Fruit fly (Drosophila melanogaster) whole organism, embryonic: Measurements from ENCODE around the gene Cpr64Ad.

Experiments used
- CG10147 ChIP-seq: fragments of 200-800 bp; sonication (Bioruptor generic); optimal IDR thresholded peaks from 2 replicates; lab custom pipeline; 2019; ENCODE audit warnings: missing biosample characterization, mild to moderate bottlenecking, missing genetic modification characterization, moderate library complexity
- CG11560 ChIP-seq: fragments of 200-800 bp; sonication (Bioruptor generic); IDR thresholded peaks from 3 replicates; pipeline ENCODE4 v1.3.6; 2022; ENCODE audit warnings: missing biosample characterization, missing genetic modification characterization
- CG12744 ChIP-seq: fragments of 200-800 bp; sonication (Bioruptor generic); optimal IDR thresholded peaks from 2 replicates; lab custom pipeline; 2016; ENCODE audit warnings: missing biosample characterization, missing genetic modification characterization
- CG14441 ChIP-seq: fragments of 200-800 bp; sonication (Bioruptor generic); IDR thresholded peaks from 2 replicates; pipeline ENCODE4 v1.3.6; 2022; ENCODE audit warnings: missing biosample characterization, missing genetic modification characterization
- CG15601 ChIP-seq: fragments of 200-800 bp; sonication (Bioruptor generic); optimal IDR thresholded peaks from 3 replicates; lab custom pipeline; 2019; ENCODE audit warnings: missing biosample characterization, mild to moderate bottlenecking, missing genetic modification characterization, moderate library complexity
- CG17186 ChIP-seq: fragments of 200-800 bp; sonication (Bioruptor generic); optimal IDR thresholded peaks from 3 replicates; lab custom pipeline; 2017; ENCODE audit warnings: missing biosample characterization, missing genetic modification reagents, missing genetic modification characterization
- CG1792 ChIP-seq: fragments of 200-800 bp; sonication (Bioruptor generic); optimal IDR thresholded peaks from 2 replicates; lab custom pipeline; 2016; ENCODE audit warnings: missing biosample characterization, missing genetic modification characterization
- CG1832 ChIP-seq: fragments of 200-800 bp; sonication (Bioruptor generic); optimal IDR thresholded peaks from 2 replicates; lab custom pipeline; 2017; ENCODE audit warnings: missing biosample characterization, mild to moderate bottlenecking, missing genetic modification characterization, inconsistent platforms
- CG18599 ChIP-seq: fragments of 200-800 bp; sonication (Bioruptor generic); optimal IDR thresholded peaks from 3 replicates; lab custom pipeline; 2017; ENCODE audit warnings: missing biosample characterization, missing genetic modification characterization, mild to moderate bottlenecking, moderate library complexity, missing genetic modification reagents
- CG2129 ChIP-seq: fragments of 200-800 bp; sonication (Bioruptor generic); IDR thresholded peaks from 2 replicates; pipeline ENCODE4 v1.3.6; 2022; ENCODE audit warnings: missing biosample characterization, missing genetic modification characterization; ENCODE audit not compliant: partially characterized antibody
- CG2889 ChIP-seq: fragments of 200-800 bp; sonication (Bioruptor generic); IDR thresholded peaks from 3 replicates; pipeline ENCODE4 v1.3.6; 2022; ENCODE audit warnings: missing biosample characterization, missing genetic modification characterization
- CG32532 ChIP-seq: fragments of 200-800 bp; sonication (Bioruptor generic); IDR thresholded peaks from 2 replicates; pipeline ENCODE4 v1.3.6; 2022; ENCODE audit warnings: missing biosample characterization, missing genetic modification characterization
- CG34376 ChIP-seq: fragments of 200-800 bp; sonication (Bioruptor generic); optimal IDR thresholded peaks from 2 replicates; lab custom pipeline; 2018; ENCODE audit warnings: missing biosample characterization, mild to moderate bottlenecking, missing genetic modification characterization
- CG3726 ChIP-seq: fragments of 200-800 bp; sonication (Bioruptor generic); IDR thresholded peaks from 3 replicates; pipeline ENCODE4, ENCODE4 v1.3.6; 2022; ENCODE audit warnings: missing biosample characterization, missing genetic modification characterization
- CG6854 ChIP-seq: fragments of 200-800 bp; sonication (Bioruptor generic); optimal IDR thresholded peaks from 3 replicates; lab custom pipeline; 2017; ENCODE audit warnings: missing biosample characterization, mild to moderate bottlenecking, missing genetic modification characterization
- Camta ChIP-seq: fragments of 200-800 bp; sonication (Bioruptor generic); optimal IDR thresholded peaks from 2 replicates; lab custom pipeline; 2016; ENCODE audit warnings: missing biosample characterization, missing genetic modification characterization
- Chrac-16 ChIP-seq: fragments of 200-800 bp; sonication (Bioruptor generic); optimal IDR thresholded peaks from 3 replicates; lab custom pipeline; 2016; ENCODE audit warnings: missing biosample characterization, missing genetic modification characterization
- Dad ChIP-seq: fragments of 200-800 bp; sonication (Bioruptor generic); optimal IDR thresholded peaks from 3 replicates; lab custom pipeline; 2016; ENCODE audit warnings: missing biosample characterization, missing genetic modification characterization
- Deaf1 ChIP-seq: fragments of 200-800 bp; optimal IDR thresholded peaks from 3 replicates; lab custom pipeline; 2019; ENCODE audit warnings: missing biosample characterization, mild to moderate bottlenecking, missing genetic modification characterization, moderate library complexity
- Dfd ChIP-seq, 2 experiments: fragments of >200 bp; optimal IDR thresholded peaks; 2 replicates each; lab custom pipeline; 2017; ENCODE audit warnings: missing biosample characterization in 2 of 2, missing genetic modification characterization in 2 of 2
- Dip3 ChIP-seq: fragments of 200-800 bp; sonication (Bioruptor generic); optimal IDR thresholded peaks from 3 replicates; lab custom pipeline; 2016; ENCODE audit warnings: missing biosample characterization, missing genetic modification characterization
- Doc3 ChIP-seq: fragments of 200-800 bp; sonication (Bioruptor generic); IDR thresholded peaks from 3 replicates; pipeline ENCODE4 v1.3.6; 2022; ENCODE audit warnings: missing biosample characterization, missing genetic modification characterization; ENCODE audit not compliant: partially characterized antibody
- Dp ChIP-seq: fragments of 200-800 bp; sonication (Bioruptor generic); optimal IDR thresholded peaks from 2 replicates; lab custom pipeline; 2018; ENCODE audit warnings: missing biosample characterization, mild to moderate bottlenecking, missing genetic modification characterization, moderate library complexity
- Dref ChIP-seq: fragments of 200-800 bp; sonication (Bioruptor generic); IDR thresholded peaks from 2 replicates; pipeline ENCODE4 v1.3.6; 2022; ENCODE audit warnings: missing biosample characterization, missing genetic modification characterization
- Fer3 ChIP-seq: fragments of 200-800 bp; sonication (Bioruptor generic); optimal IDR thresholded peaks from 2 replicates; lab custom pipeline; 2018; ENCODE audit warnings: missing biosample characterization, mild to moderate bottlenecking, missing genetic modification characterization, moderate library complexity
- HHEX ChIP-seq: fragments of 200-800 bp; sonication (Bioruptor generic); optimal IDR thresholded peaks from 3 replicates; lab custom pipeline; 2017; ENCODE audit warnings: missing biosample characterization, mild to moderate bottlenecking, missing genetic modification characterization, missing genetic modification reagents
- HLH3B ChIP-seq: fragments of 200-800 bp; sonication (Bioruptor generic); IDR thresholded peaks from 2 replicates; pipeline ENCODE4 v1.3.6; 2022; ENCODE audit warnings: missing biosample characterization, missing genetic modification characterization
- MTF-1 ChIP-seq: fragments of 200-800 bp; sonication (Bioruptor generic); optimal IDR thresholded peaks from 2 replicates; lab custom pipeline; 2018; ENCODE audit warnings: missing biosample characterization, mild to moderate bottlenecking, missing genetic modification characterization, borderline replicate concordance
- NC2α ChIP-seq: fragments of 200-800 bp; sonication (Bioruptor generic); optimal IDR thresholded peaks from 2 replicates; lab custom pipeline; 2016; ENCODE audit warnings: missing biosample characterization, missing genetic modification characterization
- Rfx ChIP-seq: fragments of 200-800 bp; sonication (Bioruptor generic); IDR thresholded peaks from 2 replicates; pipeline ENCODE4 v1.3.6; 2022; ENCODE audit warnings: missing biosample characterization, missing genetic modification characterization
- Scr ChIP-seq: fragments of 200-800 bp; sonication (Bioruptor generic); IDR thresholded peaks from 2 replicates; pipeline ENCODE4 v1.3.6; 2022; ENCODE audit warnings: missing biosample characterization, missing genetic modification characterization; ENCODE audit not compliant: partially characterized antibody
- Sox100B ChIP-seq: fragments of 200-800 bp; sonication (Bioruptor generic); optimal IDR thresholded peaks from 3 replicates; lab custom pipeline; 2018; ENCODE audit warnings: missing biosample characterization, mild to moderate bottlenecking, missing genetic modification characterization
- Ssrp ChIP-seq: fragments of 200-800 bp; sonication (Bioruptor generic); optimal IDR thresholded peaks from 2 replicates; lab custom pipeline; 2018; ENCODE audit warnings: missing biosample characterization, mild to moderate bottlenecking, missing genetic modification characterization, moderate library complexity
- aop ChIP-seq: fragments of 200-800 bp; sonication (Bioruptor generic); IDR thresholded peaks from 2 replicates; pipeline ENCODE4 v1.3.6; 2022; ENCODE audit warnings: missing biosample characterization, missing genetic modification characterization
- cato ChIP-seq: fragments of 200-800 bp; sonication (Bioruptor generic); optimal IDR thresholded peaks from 2 replicates; lab custom pipeline; 2016; ENCODE audit warnings: missing biosample characterization, missing genetic modification characterization, borderline replicate concordance
- dpn ChIP-seq, 2 experiments: fragments of 200-800 bp; sonication (Bioruptor generic); optimal IDR thresholded peaks; 3 replicates each; lab custom pipeline; 2016; ENCODE audit warnings: missing biosample characterization in 2 of 2, missing genetic modification characterization in 2 of 2
- fd3F ChIP-seq: fragments of 200-800 bp; sonication (Bioruptor generic); optimal IDR thresholded peaks from 2 replicates; lab custom pipeline; 2018; ENCODE audit warnings: missing biosample characterization, mild to moderate bottlenecking, missing genetic modification characterization, moderate library complexity
- gsb ChIP-seq: fragments of 200-800 bp; sonication (Bioruptor generic); IDR thresholded peaks from 2 replicates; pipeline ENCODE4 v1.3.6; 2022; ENCODE audit warnings: missing biosample characterization, missing genetic modification characterization
- gsb-n ChIP-seq: fragments of 200-800 bp; sonication (Bioruptor generic); optimal IDR thresholded peaks from 3 replicates; lab custom pipeline; 2018; ENCODE audit warnings: missing biosample characterization, mild to moderate bottlenecking, missing genetic modification characterization
- insv ChIP-seq, 2 experiments: fragments of 200-800 bp; sonication (Bioruptor generic); optimal IDR thresholded peaks; 3 replicates each; lab custom pipeline; 2016 to 2018; ENCODE audit warnings: missing biosample characterization in 2 of 2, missing genetic modification characterization in 2 of 2
- mirr ChIP-seq: fragments of 200-800 bp; sonication (Bioruptor generic); optimal IDR thresholded peaks from 3 replicates; lab custom pipeline; 2018; ENCODE audit warnings: missing biosample characterization, mild to moderate bottlenecking, missing genetic modification characterization
- nerfin-1 ChIP-seq: fragments of 200-800 bp; sonication (Bioruptor generic); optimal IDR thresholded peaks from 3 replicates; lab custom pipeline; 2019; ENCODE audit warnings: missing biosample characterization, mild to moderate bottlenecking, missing genetic modification characterization, moderate library complexity
- odd ChIP-seq: fragments of 200-800 bp; sonication (Bioruptor generic); optimal IDR thresholded peaks from 2 replicates; lab custom pipeline; 2017; ENCODE audit warnings: missing biosample characterization, mild to moderate bottlenecking, missing genetic modification characterization
- phol ChIP-seq: fragments of 200-800 bp; sonication (Bioruptor generic); optimal IDR thresholded peaks from 3 replicates; lab custom pipeline; 2018; ENCODE audit warnings: missing biosample characterization, mild to moderate bottlenecking, missing genetic modification characterization, moderate library complexity
- pzg ChIP-seq: fragments of 200-800 bp; sonication (Bioruptor generic); optimal IDR thresholded peaks from 3 replicates; lab custom pipeline; 2018; ENCODE audit warnings: missing biosample characterization, mild to moderate bottlenecking, missing genetic modification characterization, moderate library complexity
- slp2 ChIP-seq: fragments of 200-800 bp; sonication (Bioruptor generic); optimal IDR thresholded peaks from 2 replicates; lab custom pipeline; 2016; ENCODE audit warnings: missing biosample characterization, missing genetic modification characterization
- tap ChIP-seq: fragments of 200-800 bp; optimal IDR thresholded peaks from 3 replicates; lab custom pipeline; 2019; ENCODE audit warnings: missing biosample characterization, mild to moderate bottlenecking, missing genetic modification characterization, moderate library complexity
- tll ChIP-seq, 2 experiments: fragments of 200-800 bp in 1 of 2; fragments of >200 bp in 1 of 2; sonication (Bioruptor generic) in 1 of 2; optimal IDR thresholded peaks; 2 replicates each; lab custom pipeline; 2017 to 2019; ENCODE audit warnings: missing biosample characterization in 2 of 2, missing genetic modification characterization in 2 of 2, mild to moderate bottlenecking in 1 of 2, moderate library complexity in 1 of 2
- vfl ChIP-seq: fragments of 200-800 bp; sonication (Bioruptor generic); optimal IDR thresholded peaks from 2 replicates; lab custom pipeline; 2016; ENCODE audit warnings: missing biosample characterization, missing genetic modification characterization
- wek ChIP-seq: fragments of 200-800 bp; sonication (Bioruptor generic); optimal IDR thresholded peaks from 3 replicates; lab custom pipeline; 2018; ENCODE audit warnings: missing biosample characterization, mild to moderate bottlenecking, missing genetic modification characterization, moderate library complexity
- wor ChIP-seq: fragments of 200-800 bp; sonication (Bioruptor generic); IDR thresholded peaks from 2 replicates; pipeline ENCODE4 v1.3.6; 2022; ENCODE audit warnings: missing biosample characterization, missing genetic modification characterization

The Cpr64Ad gene

dm6 chr3L:4242428-4242827, 27.2 kb downstream of the Cpr64Ad start, which contains the start of gene pav (continued):
- TF ChIP-seq HLH3B (no peak), Dad (GFP tag; lab: Kevin White, UChicago) (no peak), CG18599 (GFP tag; lab: Kevin White, UChicago) (no peak), Fer3 (no peak), Deaf1 (tag; lab: Kevin White, UChicago) (no peak), CG32532 (GFP tag; lab: Robert Waterston, UW) (peak; percentile 82), tap (tag; lab: Kevin White, UChicago) (no peak), Dp (GFP tag; lab: Kevin White, UChicago) (peak; percentile 92), Dref (no peak), Chrac-16 (GFP tag; lab: Kevin White, UChicago) (peak; percentile 14), mirr (GFP tag; lab: Kevin White, UChicago) (no peak), CG2889 (GFP tag; lab: Robert Waterston, UW) (no peak), gsb (GFP tag; lab: Robert Waterston, UW) (no peak), Dfd (GFP tag; optimal IDR thresholded peaks at IDR 0.05; lab: Kevin White, UChicago) (no peak), insv (GFP tag; optimal IDR thresholded peaks at IDR 0.05; lab: Kevin White, UChicago) (no peak), dpn (GFP tag; optimal IDR thresholded peaks at IDR 0.05; lab: Kevin White, UChicago) (peak in 1 of 2 experiments; percentile 55), pzg (GFP tag; lab: Kevin White, UChicago) (peak; percentile 77), tll (GFP tag; optimal IDR thresholded peaks at IDR 0.05; lab: Kevin White, UChicago) (no peak), Rfx (peak; percentile 69), CG6854 (GFP tag; lab: Kevin White, UChicago) (no peak), odd (no peak), wek (no peak), CG11560 (no peak), MTF-1 (GFP tag; lab: Kevin White, UChicago) (no peak), Scr (GFP tag; lab: Robert Waterston, UW) (no peak), gsb-n (tag; lab: Kevin White, UChicago) (no peak), CG17186 (no peak), aop (GFP tag; lab: Robert Waterston, UW) (no peak), CG3726 (GFP tag; lab: Robert Waterston, UW) (no peak), CG10147 (no peak), phol (tag; lab: Kevin White, UChicago) (peak; percentile 64), cato (GFP tag; lab: Kevin White, UChicago) (no peak), CG12744 (no peak), Dip3 (no peak), Camta (GFP tag; lab: Kevin White, UChicago) (no peak), CG1792 (GFP tag; lab: Kevin White, UChicago) (no peak), CG2129 (GFP tag; lab: Robert Waterston, UW) (no peak), Doc3 (GFP tag; lab: Robert Waterston, UW) (no peak), CG34376 (GFP tag; lab: Kevin White, UChicago) (no peak), CG15601 (tag; lab: Kevin White, UChicago) (no peak), nerfin-1 (tag; lab: Kevin White, UChicago) (peak; percentile 44), NC2α (GFP tag; lab: Kevin White, UChicago) (no peak), wor (GFP tag; lab: Robert Waterston, UW) (no peak), fd3F (GFP tag; lab: Kevin White, UChicago) (no peak), CG14441 (GFP tag; lab: Robert Waterston, UW) (peak; percentile 55), vfl (no peak), Sox100B (no peak), Ssrp (no peak), HHEX (GFP tag; lab: Kevin White, UChicago) (no peak), CG1832 (GFP tag; lab: Kevin White, UChicago) (no peak), slp2 (GFP tag; lab: Kevin White, UChicago) (no peak)
